Worm (Caenorhabditis elegans) whole organism, late embryonic: ENCODE data around the gene F38A5.8.
A peak's percentile ranks its signal among the peaks of the same experiment; 100 is the strongest.

Experiments used
- C08G9.2 ChIP-seq: sonication (generic microtip); optimal IDR thresholded peaks from 2 replicates; lab custom pipeline; 2016; ENCODE audit warnings: mild to moderate bottlenecking, missing genetic modification characterization, moderate library complexity, missing compliant biosample characterization
- C38D4.7 ChIP-seq: fragments of 200-800 bp; sonication (Bioruptor generic); optimal IDR thresholded peaks from 2 replicates; lab custom pipeline; 2018; ENCODE audit warnings: mild to moderate bottlenecking, missing genetic modification characterization, moderate library complexity, missing compliant biosample characterization
- F13H6.1 ChIP-seq: sonication (generic microtip); optimal IDR thresholded peaks from 2 replicates; lab custom pipeline; 2016; ENCODE audit warnings: missing genetic modification characterization, missing compliant biosample characterization
- T23F11.4 ChIP-seq: fragments of 200-800 bp; sonication (Bioruptor generic); optimal IDR thresholded peaks from 2 replicates; lab custom pipeline; 2018; ENCODE audit warnings: mild to moderate bottlenecking, missing genetic modification characterization, missing compliant biosample characterization
- Y22D7AL.16 ChIP-seq: sonication (generic microtip); optimal IDR thresholded peaks from 2 replicates; lab custom pipeline; 2016; ENCODE audit warnings: missing genetic modification characterization, missing compliant biosample characterization
- ahr-1 ChIP-seq: sonication (generic microtip); optimal IDR thresholded peaks from 2 replicates; lab custom pipeline; 2016; ENCODE audit warnings: missing genetic modification characterization, missing compliant biosample characterization
- ama-1 ChIP-seq: fragments of 150-350 bp; optimal IDR thresholded peaks from 2 replicates; lab custom pipeline; 2014
- ceh-14 ChIP-seq: sonication (generic microtip); optimal IDR thresholded peaks from 2 replicates; lab custom pipeline; 2016; ENCODE audit warnings: missing genotype, missing genetic modification characterization, missing compliant biosample characterization
- ceh-31 ChIP-seq: sonication (generic microtip); optimal IDR thresholded peaks from 2 replicates; lab custom pipeline; 2016; ENCODE audit warnings: missing genetic modification characterization, missing compliant biosample characterization
- ceh-45 ChIP-seq: fragments of 200-800 bp; sonication (Bioruptor generic); IDR thresholded peaks from 2 replicates; pipeline ENCODE4 v1.3.6; 2022; ENCODE audit warnings: missing genetic modification reagents, missing genetic modification characterization, missing compliant biosample characterization
- ceh-48 ChIP-seq: sonication (generic microtip); optimal IDR thresholded peaks from 2 replicates; lab custom pipeline; 2016; ENCODE audit warnings: missing genetic modification characterization, inconsistent platforms, missing compliant biosample characterization
- ceh-6 ChIP-seq: fragments of 200-800 bp; sonication (Bioruptor generic); optimal IDR thresholded peaks from 2 replicates; lab custom pipeline; 2018; ENCODE audit warnings: mild to moderate bottlenecking, missing genetic modification characterization, missing compliant biosample characterization
- ceh-9 ChIP-seq: sonication (generic microtip); optimal IDR thresholded peaks from 2 replicates; lab custom pipeline; 2016; ENCODE audit warnings: mild to moderate bottlenecking, missing genetic modification characterization, inconsistent platforms, missing compliant biosample characterization
- elt-2 ChIP-seq: sonication (generic microtip); optimal IDR thresholded peaks from 2 replicates; lab custom pipeline; 2016; ENCODE audit warnings: missing genetic modification reagents, missing genetic modification characterization, missing compliant biosample characterization
- elt-4 ChIP-seq: sonication (generic microtip); optimal IDR thresholded peaks from 2 replicates; lab custom pipeline; 2016; ENCODE audit warnings: missing genetic modification characterization, missing compliant biosample characterization
- ets-4 ChIP-seq: sonication (generic microtip); optimal IDR thresholded peaks from 2 replicates; lab custom pipeline; 2016; ENCODE audit warnings: missing genetic modification characterization, missing compliant biosample characterization
- eyg-1 ChIP-seq: sonication (generic microtip); optimal IDR thresholded peaks from 2 replicates; lab custom pipeline; 2016; ENCODE audit warnings: missing genotype, missing genetic modification characterization, missing compliant biosample characterization
- fax-1 ChIP-seq: sonication (generic microtip); optimal IDR thresholded peaks from 2 replicates; lab custom pipeline; 2016; ENCODE audit warnings: missing genotype, missing genetic modification characterization, missing compliant biosample characterization
- fkh-10 ChIP-seq: fragments of 150-350 bp; optimal IDR thresholded peaks from 2 replicates; lab custom pipeline; 2014; ENCODE audit warnings: missing biosample characterization, missing genetic modification reagents, missing genetic modification characterization
- hlh-30 ChIP-seq: sonication (generic microtip); optimal IDR thresholded peaks from 2 replicates; lab custom pipeline; 2017; ENCODE audit warnings: antibody characterized with exemption, missing genetic modification characterization, missing compliant biosample characterization; ENCODE audit not compliant: insufficient read depth
- hlh-6 ChIP-seq: sonication (generic microtip); optimal IDR thresholded peaks from 2 replicates; lab custom pipeline; 2016; ENCODE audit warnings: missing genotype, missing genetic modification characterization, missing compliant biosample characterization
- hlh-8 ChIP-seq: sonication (generic microtip); optimal IDR thresholded peaks from 2 replicates; lab custom pipeline; 2016; ENCODE audit warnings: missing genotype, missing genetic modification characterization, missing compliant biosample characterization
- lim-6 ChIP-seq: sonication (generic microtip); optimal IDR thresholded peaks from 2 replicates; lab custom pipeline; 2016; ENCODE audit warnings: missing genetic modification characterization, missing compliant biosample characterization
- mec-3 ChIP-seq: sonication (generic microtip); optimal IDR thresholded peaks from 2 replicates; lab custom pipeline; 2016; ENCODE audit warnings: borderline replicate concordance, missing genetic modification characterization, missing compliant biosample characterization
- nfya-1 ChIP-seq: sonication (generic microtip); optimal IDR thresholded peaks from 2 replicates; lab custom pipeline; 2017; ENCODE audit warnings: missing genetic modification characterization, mild to moderate bottlenecking, missing compliant biosample characterization, antibody characterized with exemption, moderate library complexity
- nhr-11 ChIP-seq: fragments of 150-350 bp; optimal IDR thresholded peaks from 2 replicates; lab custom pipeline; 2014; ENCODE audit warnings: missing biosample characterization, missing genetic modification characterization
- npax-4 ChIP-seq: sonication (generic microtip); optimal IDR thresholded peaks from 2 replicates; lab custom pipeline; 2016; ENCODE audit warnings: missing genetic modification characterization, missing compliant biosample characterization
- odd-2 ChIP-seq: sonication (generic microtip); optimal IDR thresholded peaks from 2 replicates; lab custom pipeline; 2017; ENCODE audit warnings: antibody characterized with exemption, mild to moderate bottlenecking, missing genetic modification characterization, missing compliant biosample characterization
- pat-9 ChIP-seq: fragments of 200-800 bp; sonication (Bioruptor generic); optimal IDR thresholded peaks from 2 replicates; lab custom pipeline; 2018; ENCODE audit warnings: mild to moderate bottlenecking, missing genetic modification characterization, moderate library complexity, missing compliant biosample characterization
- pax-1 ChIP-seq: fragments of 150-350 bp; optimal IDR thresholded peaks from 2 replicates; lab custom pipeline; 2014; ENCODE audit warnings: missing biosample characterization, missing genetic modification characterization
- pha-2 ChIP-seq: sonication (generic microtip); optimal IDR thresholded peaks from 2 replicates; lab custom pipeline; 2017; ENCODE audit warnings: mild to moderate bottlenecking, missing genetic modification characterization, missing compliant biosample characterization
- pha-4 ChIP-seq: fragments of 150-350 bp; optimal IDR thresholded peaks from 2 replicates; lab custom pipeline; 2018; ENCODE audit warnings: missing biosample characterization, missing genetic modification reagents, missing genetic modification characterization
- pros-1 ChIP-seq: fragments of 150-350 bp; optimal IDR thresholded peaks from 2 replicates; lab custom pipeline; 2014; ENCODE audit warnings: missing biosample characterization, missing genetic modification reagents, missing genetic modification characterization
- sdc-2 ChIP-seq: sonication (generic microtip); optimal IDR thresholded peaks from 2 replicates; lab custom pipeline; 2016; ENCODE audit warnings: missing genotype, missing genetic modification characterization, missing compliant biosample characterization
- sox-2 ChIP-seq: fragments of 200-800 bp; sonication (Bioruptor generic); IDR thresholded peaks from 2 replicates; pipeline ENCODE4 v1.3.6; 2022; ENCODE audit warnings: missing genetic modification reagents, missing genetic modification characterization, missing compliant biosample characterization
- sox-4 ChIP-seq: sonication (generic microtip); optimal IDR thresholded peaks from 2 replicates; lab custom pipeline; 2017; ENCODE audit warnings: mild to moderate bottlenecking, missing genetic modification characterization, inconsistent platforms, missing compliant biosample characterization
- syd-9 ChIP-seq: sonication (generic microtip); optimal IDR thresholded peaks from 2 replicates; lab custom pipeline; 2016; ENCODE audit warnings: mild to moderate bottlenecking, missing genetic modification characterization, moderate library complexity, missing compliant biosample characterization
- tbx-2 ChIP-seq: sonication (generic microtip); optimal IDR thresholded peaks from 2 replicates; lab custom pipeline; 2016; ENCODE audit warnings: missing genetic modification characterization, missing compliant biosample characterization
- unc-3 ChIP-seq, 2 experiments: fragments of 200-800 bp in 1 of 2; sonication (Bioruptor generic) in 1 of 2; sonication (generic microtip) in 1 of 2; conservative IDR thresholded peaks in 1 of 2; optimal IDR thresholded peaks in 1 of 2; 2 replicates each; pipeline versions ENCODE4 v1.3.6 to Lab custom; 2016 to 2022; ENCODE audit warnings: missing compliant biosample characterization in 2 of 2, missing genetic modification characterization in 2 of 2, missing genetic modification reagents in 1 of 2
- unc-42 ChIP-seq: sonication (generic microtip); optimal IDR thresholded peaks from 2 replicates; lab custom pipeline; 2016; ENCODE audit warnings: missing genotype, missing genetic modification characterization, missing compliant biosample characterization
- zip-5 ChIP-seq: sonication (generic microtip); optimal IDR thresholded peaks from 2 replicates; lab custom pipeline; 2016; ENCODE audit warnings: missing genetic modification characterization, missing compliant biosample characterization

Gene F38A5.8

DNA sequence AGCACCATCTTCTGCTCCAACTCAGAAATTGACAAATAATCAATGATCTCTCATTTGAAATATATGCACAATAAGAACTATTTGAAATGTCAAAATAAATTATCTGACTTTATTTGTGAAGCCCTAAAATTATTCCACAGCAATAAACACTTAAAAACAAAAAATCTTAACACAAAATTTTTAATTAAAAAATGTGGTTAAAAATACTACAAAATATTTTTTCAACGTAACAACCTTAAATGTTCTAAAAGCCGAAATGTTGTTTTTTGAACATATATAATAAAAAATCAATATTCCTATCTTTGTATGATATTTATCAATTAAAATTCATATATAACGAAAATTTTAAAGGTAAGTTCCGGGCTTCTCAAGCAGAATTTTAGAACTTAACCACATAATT is at the start of gene F38A5.8:
TSS of gene F38A5.8 (plus strand) at position 301 of the 400 bp plus-strand sequence.
- TF ChIP-seq elt-4 (tag; lab: Kevin White, UChicago) = no peak
- no peak for TF ChIP-seq sox-2 (GFP tag; lab: Robert Waterston, UW)
- TF ChIP-seq ceh-9 (tag; lab: Kevin White, UChicago) = no peak

DNA sequence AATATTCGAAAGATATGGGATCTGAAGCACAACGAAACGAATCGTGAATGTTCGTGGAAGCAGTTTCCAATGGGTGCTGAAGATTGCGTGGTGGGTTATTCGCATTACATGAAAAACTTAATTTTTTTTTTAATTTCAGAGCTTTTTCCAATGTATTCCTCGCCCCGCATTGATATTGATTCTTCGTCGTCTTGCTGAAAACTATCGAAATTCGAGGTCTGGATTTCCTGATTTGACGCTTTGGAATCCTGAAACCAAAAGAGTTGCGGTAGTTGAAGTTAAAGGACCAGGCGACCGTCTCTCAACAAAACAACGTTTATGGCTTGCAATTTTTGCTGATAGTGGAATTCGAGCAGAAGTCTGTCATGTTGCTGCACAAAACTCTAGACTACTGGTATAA is 47.5 kb upstream of the F38A5.8 start:
- no peak for TF ChIP-seq npax-4 (tag; lab: Kevin White, UChicago)
- TF ChIP-seq unc-3 (GFP tag; conservative IDR thresholded peaks at IDR 0.05; lab: Robert Waterston, UW) = no peak
- TF ChIP-seq unc-3 (tag; optimal IDR thresholded peaks at IDR 0.05; lab: Kevin White, UChicago) = no peak
- TF ChIP-seq C38D4.7 = no peak
- TF ChIP-seq hlh-6 = no peak
- no peak for TF ChIP-seq fkh-10 (GFP tag; lab: Kevin White, UChicago)
- no peak for TF ChIP-seq ceh-14 (tag; lab: Kevin White, UChicago)
- no peak for TF ChIP-seq sdc-2 (tag; lab: Kevin White, UChicago)
- TF ChIP-seq ceh-6 (GFP tag; lab: Kevin White, UChicago) = no peak
- TF ChIP-seq syd-9 (tag; lab: Kevin White, UChicago) = no peak
- TF ChIP-seq odd-2 (tag; lab: Kevin White, UChicago) = no peak
- no peak for TF ChIP-seq ama-1
- TF ChIP-seq pax-1 = no peak
- TF ChIP-seq pha-2 = no peak
- TF ChIP-seq pha-4 (tag; lab: Kevin White, UChicago) = no peak
- no peak for TF ChIP-seq mec-3 (tag; lab: Kevin White, UChicago)
- TF ChIP-seq pat-9 (tag; lab: Kevin White, UChicago) = no peak

DNA sequence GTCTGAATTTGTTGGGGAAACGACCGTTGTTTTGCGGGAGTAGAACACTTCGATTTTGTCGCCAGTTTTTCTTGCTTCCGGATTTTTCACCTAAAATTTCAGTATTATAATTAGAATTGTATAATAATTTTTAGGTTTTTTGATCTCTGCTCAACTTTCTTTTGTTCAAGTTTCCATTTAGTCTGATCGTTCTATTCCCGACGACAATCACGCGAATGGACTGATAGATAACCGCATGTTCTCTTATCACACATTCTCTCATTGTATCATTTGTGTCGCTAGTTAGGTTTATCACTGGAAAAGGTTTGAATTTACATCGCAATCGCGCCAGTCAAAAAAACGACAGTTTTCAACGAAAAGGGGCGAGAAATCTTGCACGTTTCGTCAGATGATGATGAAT is 44.7 kb upstream of the F38A5.8 start:
- no peak for TF ChIP-seq ets-4 (tag; lab: Kevin White, UChicago)
- TF ChIP-seq elt-2 (tag; lab: Kevin White, UChicago) = peak; percentile 86

DNA sequence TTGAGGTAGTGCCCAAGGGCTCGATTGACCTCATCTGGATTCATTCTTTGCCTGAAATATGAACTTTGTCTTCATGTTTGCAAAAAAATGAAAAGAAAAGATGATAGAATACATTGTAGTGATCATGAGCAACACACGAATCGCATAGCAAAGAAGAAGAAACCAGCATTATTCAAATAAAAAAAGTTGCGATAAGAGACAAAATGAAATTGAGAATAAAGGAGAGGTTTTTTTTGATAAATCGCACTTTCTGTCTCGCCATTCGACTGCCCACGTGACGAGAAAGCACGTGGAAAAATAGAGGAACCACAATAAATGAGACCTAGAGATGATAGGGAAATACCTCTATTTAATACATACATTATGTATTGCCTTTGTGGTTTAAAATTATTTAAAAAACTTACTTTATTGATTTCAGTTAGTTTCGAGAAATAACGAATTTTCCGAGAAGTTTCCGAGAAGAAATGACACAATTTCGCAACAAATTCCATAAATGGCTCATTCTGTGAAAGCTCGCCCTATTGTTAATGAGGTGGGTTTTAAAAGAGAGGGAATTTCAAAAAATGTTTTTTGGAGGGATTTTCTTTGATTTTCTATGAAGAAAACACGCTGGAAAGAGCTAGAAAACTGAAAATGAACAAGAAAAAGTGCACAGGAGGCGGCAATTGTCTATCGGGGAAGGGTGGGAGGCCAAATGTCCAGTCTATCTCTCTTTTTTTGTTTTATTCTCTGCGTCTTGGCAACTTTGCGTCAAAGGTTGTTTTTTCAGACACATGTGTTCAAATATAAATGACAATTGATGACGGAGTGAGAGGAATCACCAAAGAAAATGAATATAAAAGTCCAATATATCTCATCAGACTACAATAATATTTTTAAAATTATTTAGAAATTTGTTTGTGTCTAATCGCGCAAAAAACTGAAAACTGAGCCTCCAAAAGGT is 43.9 kb upstream of the F38A5.8 start, which contains the start of gene paqr-1:
TSS of gene paqr-1 (minus strand) at position 51 of the 943 bp plus-strand sequence.
- TF ChIP-seq unc-42 (tag; lab: Kevin White, UChicago) (peak; percentile 15), hlh-30 (tag; lab: Kevin White, UChicago) (peak; percentile 50), fax-1 (no peak), ceh-31 (tag; lab: Kevin White, UChicago) (peak; percentile 21), nhr-11 (no peak)

DNA sequence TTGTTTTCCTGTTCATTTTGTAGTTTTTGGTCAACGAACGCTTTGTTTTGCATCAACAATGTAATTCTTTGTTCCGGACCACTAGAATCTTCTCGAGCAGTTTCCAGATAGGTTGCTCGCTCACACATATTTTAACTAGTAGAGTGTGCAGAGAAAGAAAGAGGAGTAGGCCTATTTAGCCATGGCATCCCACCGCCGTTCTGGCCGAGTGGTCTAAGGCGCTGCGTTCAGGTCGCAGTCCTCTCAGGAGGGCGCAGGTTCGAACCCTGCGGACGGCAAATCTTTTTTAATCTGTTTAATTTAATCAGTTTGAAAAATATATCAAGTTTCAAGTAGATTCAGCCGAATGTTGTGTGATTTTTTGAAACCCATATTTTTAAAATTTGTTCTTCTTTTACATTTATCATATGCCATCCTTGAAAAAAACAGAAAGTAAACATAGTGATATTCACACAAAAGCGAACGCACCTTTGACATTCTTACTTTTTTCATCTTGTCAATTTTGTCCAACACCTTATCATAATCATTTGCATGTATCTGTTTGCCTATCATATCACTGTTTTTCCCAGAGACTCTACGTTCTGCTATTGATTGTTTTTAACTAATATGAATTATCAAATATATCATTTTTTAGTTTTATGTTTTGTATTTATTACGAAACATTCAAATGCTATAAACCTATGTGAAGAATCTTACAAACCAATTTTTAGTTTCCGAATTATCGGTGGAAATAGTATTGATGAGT is 42.8 kb upstream of the F38A5.8 start, which contains the start of gene try-3:
TSS of gene try-3 (plus strand) at position 532 of the 745 bp plus-strand sequence.
- TF ChIP-seq pha-2 (peak; percentile 47), syd-9 (tag; lab: Kevin White, UChicago) (peak; percentile 32), elt-2 (tag; lab: Kevin White, UChicago) (peak; percentile 77), zip-5 (tag; lab: Kevin White, UChicago) (peak; percentile 22), C08G9.2 (tag; lab: Kevin White, UChicago) (peak; percentile 17), lim-6 (tag; lab: Kevin White, UChicago) (no peak), hlh-8 (tag; lab: Kevin White, UChicago) (peak; percentile 5), sox-4 (peak; percentile 55), ceh-48 (tag; lab: Kevin White, UChicago) (no peak), ahr-1 (tag; lab: Kevin White, UChicago) (peak; percentile 16), ceh-14 (tag; lab: Kevin White, UChicago) (peak; percentile 41), sox-2 (GFP tag; lab: Robert Waterston, UW) (no peak), F13H6.1 (tag; lab: Kevin White, UChicago) (no peak), Y22D7AL.16 (tag; lab: Kevin White, UChicago) (no peak), tbx-2 (tag; lab: Kevin White, UChicago) (peak; percentile 49), ceh-45 (GFP tag; lab: Robert Waterston, UW) (no peak), eyg-1 (tag; lab: Kevin White, UChicago) (peak; percentile 36), nfya-1 (tag; lab: Kevin White, UChicago) (peak; percentile 58), ceh-6 (GFP tag; lab: Kevin White, UChicago) (peak; percentile 58), pros-1 (tag; lab: Kevin White, UChicago) (peak; percentile 23), T23F11.4 (GFP tag; lab: Kevin White, UChicago) (peak; percentile 60)
